Fruit fly (Drosophila melanogaster): ENCODE results near the gene tal-3A.

The tal-3A gene

DNA sequence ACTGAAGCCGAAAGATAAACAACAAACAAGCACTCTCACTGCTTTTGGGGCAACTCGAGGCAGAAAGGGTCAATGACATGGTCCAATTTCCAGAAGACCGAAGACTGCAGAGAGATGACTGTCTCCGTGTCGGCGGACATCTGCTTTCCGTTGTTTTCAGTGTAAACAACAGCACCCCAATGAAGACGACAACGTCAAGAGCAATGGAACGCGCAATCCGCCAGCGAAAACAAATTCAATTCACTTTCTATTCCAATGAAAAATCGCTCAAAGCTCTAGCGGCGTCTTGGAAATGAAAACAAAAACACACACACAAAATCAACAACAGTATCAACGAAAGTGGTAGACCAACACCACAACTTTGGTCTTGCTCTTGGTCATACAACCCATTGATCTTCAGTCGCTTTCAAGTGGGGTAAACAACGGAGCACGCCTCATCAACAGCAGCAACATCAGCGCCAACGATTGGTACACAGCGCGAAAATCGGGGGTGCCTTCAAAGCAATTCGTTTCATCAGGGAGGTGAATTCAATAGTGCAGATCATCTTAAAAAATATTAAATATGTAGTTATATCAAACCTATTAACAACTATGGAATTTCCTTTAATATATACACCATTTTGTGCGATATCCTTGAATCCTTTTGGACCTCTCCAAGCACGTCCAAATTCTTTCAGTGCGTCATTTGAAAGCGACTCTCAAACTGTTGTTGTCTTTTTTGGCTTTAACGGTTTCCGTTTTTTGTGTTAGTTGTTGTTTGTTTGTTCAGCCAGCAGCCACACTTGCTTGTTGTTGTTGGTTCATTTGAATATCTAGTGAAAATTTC lies 4.8 kb downstream of the tal-3A start (continued):
- TF ChIP-seq mld (GFP tag; IDR thresholded peaks at IDR 0.05; ENCODE audit: partially characterized antibody) (no peak), TFAM (GFP tag; optimal IDR thresholded peaks at IDR 0.05) (no peak), knrl (GFP tag; IDR thresholded peaks at IDR 0.05; ENCODE audit: partially characterized antibody) (no peak), org-1 (GFP tag; optimal IDR thresholded peaks at IDR 0.05) (peak; percentile 62), Sox102F (GFP tag; optimal IDR thresholded peaks at IDR 0.05) (peak; percentile 82), Lpt (GFP tag; optimal IDR thresholded peaks at IDR 0.05) (no peak), CG18476 (GFP tag; optimal IDR thresholded peaks at IDR 0.05) (peak; percentile 23), CG9876 (GFP tag; optimal IDR thresholded peaks at IDR 0.05) (no peak), az2 (GFP tag; optimal IDR thresholded peaks at IDR 0.05) (peak; percentile 73), gem (tag; optimal IDR thresholded peaks at IDR 0.05) (peak; percentile 85)

DNA sequence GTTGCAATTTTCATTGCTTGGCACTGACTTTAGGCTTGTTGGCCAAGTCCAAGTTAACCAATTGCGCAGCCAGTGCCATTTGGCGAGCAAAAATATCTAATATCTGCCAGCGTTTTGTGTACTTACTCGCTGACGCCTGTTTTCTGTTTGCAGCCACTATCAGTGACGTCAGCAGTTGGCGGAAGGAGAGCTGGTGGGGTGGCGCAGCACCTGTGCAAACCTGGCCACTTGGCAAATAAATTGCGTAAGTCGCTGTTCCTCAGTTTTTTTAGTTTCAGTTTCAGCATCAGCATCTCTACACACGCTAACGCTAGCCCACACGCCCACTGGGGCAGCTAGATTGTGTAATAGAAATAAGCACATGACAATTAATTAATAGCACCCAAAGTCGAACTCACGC lies 6.1 kb downstream of the tal-3A start:
- TF ChIP-seq CG10462 (GFP tag; optimal IDR thresholded peaks at IDR 0.05): no peak
- TF ChIP-seq Sin3A (optimal IDR thresholded peaks at IDR 0.05): no peak
- TF ChIP-seq tio (GFP tag; optimal IDR thresholded peaks at IDR 0.05): peak; percentile 14
- peak; percentile 18 for TF ChIP-seq CG10543 (GFP tag; optimal IDR thresholded peaks at IDR 0.05)
- peak; percentile 55 for TF ChIP-seq lab (GFP tag; optimal IDR thresholded peaks at IDR 0.05)
- peak; percentile 37 for TF ChIP-seq Med (GFP tag)
- peak; percentile 50 for TF ChIP-seq CG18599 (GFP tag; optimal IDR thresholded peaks at IDR 0.05)
- TF ChIP-seq Drgx (GFP tag; IDR thresholded peaks at IDR 0.05): 0 out of 2 replicates have a peak, but pooled peaks have one; percentile 20
- peak; percentile 9 for TF ChIP-seq Hmr (GFP tag; optimal IDR thresholded peaks at IDR 0.05)
- TF ChIP-seq ci (GFP tag; IDR thresholded peaks at IDR 0.05): 0 out of 3 replicates have a peak, but pooled peaks have one; percentile 26
- peak in 1 of 2 experiments; percentile 60 for TF ChIP-seq Pdp1 (GFP tag; optimal IDR thresholded peaks at IDR 0.05)
- TF ChIP-seq slbo (GFP tag; IDR thresholded peaks at IDR 0.05): 0 out of 2 replicates have a peak, but pooled peaks have one; percentile 26
- no peak for TF ChIP-seq CG8290 (GFP tag; optimal IDR thresholded peaks at IDR 0.05)
- TF ChIP-seq CG8290 (tag; optimal IDR thresholded peaks at IDR 0.05): peak in 1 of 2 experiments; percentile 19
- TF ChIP-seq caup (GFP tag; optimal IDR thresholded peaks at IDR 0.05; ENCODE audit: severe bottlenecking): peak; percentile 24
- peak; percentile 0 for TF ChIP-seq CG10209 (GFP tag; optimal IDR thresholded peaks at IDR 0.05)
- peak; percentile 19 for TF ChIP-seq CG15514 (GFP tag; optimal IDR thresholded peaks at IDR 0.05)
- TF ChIP-seq gce (GFP tag; IDR thresholded peaks at IDR 0.05): no peak
- TF ChIP-seq CG4730 (GFP tag; IDR thresholded peaks at IDR 0.05): 0 out of 2 replicates have a peak, but pooled peaks have one; percentile 9
- TF ChIP-seq gt (GFP tag; IDR thresholded peaks at IDR 0.05): no peak
- peak; percentile 23 for TF ChIP-seq BtbVII (GFP tag; optimal IDR thresholded peaks at IDR 0.05)
- TF ChIP-seq CG3281 (GFP tag; optimal IDR thresholded peaks at IDR 0.05): peak; percentile 11

DNA sequence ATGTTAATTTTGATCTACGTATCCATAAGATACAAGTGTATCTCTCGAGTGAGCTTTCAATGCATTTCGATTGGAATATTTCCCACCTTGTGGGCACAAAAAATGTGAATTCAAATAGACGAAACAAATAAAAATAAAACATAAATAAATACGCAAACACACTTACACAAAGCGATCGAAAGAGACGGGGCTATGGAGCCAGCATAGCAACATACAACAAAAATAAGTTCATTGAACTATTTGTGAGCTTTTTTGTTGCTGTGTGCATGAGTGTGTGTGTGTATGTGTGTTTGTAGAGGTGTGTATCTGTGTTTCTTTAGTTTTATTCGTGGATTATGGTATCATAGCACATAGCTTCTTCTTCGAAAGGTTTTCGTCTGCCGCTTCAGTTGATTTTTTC lies 7.6 kb downstream of the tal-3A start:
- no peak for TF ChIP-seq CG9797 (GFP tag; optimal IDR thresholded peaks at IDR 0.05)
- TF ChIP-seq row (GFP tag; IDR thresholded peaks at IDR 0.05): no peak
- TF ChIP-seq zen2 (GFP tag; IDR thresholded peaks at IDR 0.05; ENCODE audit: partially characterized antibody): no peak
- peak; percentile 30 for TF ChIP-seq nau (GFP tag; optimal IDR thresholded peaks at IDR 0.05)
- peak; percentile 57 for TF ChIP-seq Asciz (GFP tag; optimal IDR thresholded peaks at IDR 0.05)
- peak; percentile 68 for TF ChIP-seq CG11504 (tag; optimal IDR thresholded peaks at IDR 0.05)
- TF ChIP-seq gsb-n (tag; optimal IDR thresholded peaks at IDR 0.05): peak; percentile 15
- no peak for TF ChIP-seq az2 (GFP tag; optimal IDR thresholded peaks at IDR 0.05)
- TF ChIP-seq bsh (GFP tag; optimal IDR thresholded peaks at IDR 0.05): peak in 1 of 2 experiments; percentile 19
- TF ChIP-seq Pdp1 (GFP tag; optimal IDR thresholded peaks at IDR 0.05): peak in 1 of 2 experiments; percentile 22
- no peak for TF ChIP-seq CG1024 (GFP tag; IDR thresholded peaks at IDR 0.05)
- TF ChIP-seq Fer3 (tag; optimal IDR thresholded peaks at IDR 0.05): no peak
- no peak for TF ChIP-seq slp2 (GFP tag; optimal IDR thresholded peaks at IDR 0.05)
- TF ChIP-seq scrt (GFP tag; optimal IDR thresholded peaks at IDR 0.05): no peak
- peak; percentile 31 for TF ChIP-seq CG9727 (GFP tag; optimal IDR thresholded peaks at IDR 0.05)
- TF ChIP-seq trem (tag; optimal IDR thresholded peaks at IDR 0.05): no peak
- TF ChIP-seq vfl (GFP tag; optimal IDR thresholded peaks at IDR 0.05): no peak

Measured in whole organism, embryonic.